Worm (Caenorhabditis elegans): ENCODE measurements around the gene spig-5.

ce11 chrV:14289363-14289762 lies 18.9 kb upstream of the spig-5 start, which contains the start of gene F14D7.1:
- TF ChIP-seq tbx-2 (tag; optimal IDR thresholded peaks at IDR 0.05) (no peak), ama-1 (optimal IDR thresholded peaks at IDR 0.05) (no peak), nhr-28 (tag; optimal IDR thresholded peaks at IDR 0.05) (no peak), elt-1 (tag; optimal IDR thresholded peaks at IDR 0.05) (no peak), pha-4 (tag; optimal IDR thresholded peaks at IDR 0.05) (no peak), lin-15B (tag; optimal IDR thresholded peaks at IDR 0.05) (no peak), nhr-77 (tag; optimal IDR thresholded peaks at IDR 0.05) (no peak), nhr-25 (tag; optimal IDR thresholded peaks at IDR 0.05) (no peak), ceh-82 (tag; optimal IDR thresholded peaks at IDR 0.05) (no peak), mdl-1 (tag; optimal IDR thresholded peaks at IDR 0.05) (no peak), nhr-76 (tag; optimal IDR thresholded peaks at IDR 0.05) (no peak), nhr-23 (tag; optimal IDR thresholded peaks at IDR 0.05) (no peak), lin-39 (tag; optimal IDR thresholded peaks at IDR 0.05) (no peak)
